Fruit fly (Drosophila melanogaster) whole organism, embryonic: Measurements from ENCODE around the gene Mtp.
A peak's percentile ranks its signal among the peaks of the same experiment; 100 is the strongest.

Experiments used
- Blimp-1 ChIP-seq: fragments of 200-800 bp; sonication (Bioruptor generic); optimal IDR thresholded peaks from 3 replicates; lab custom pipeline; 2018; ENCODE audit warnings: missing biosample characterization, missing genetic modification characterization, mild to moderate bottlenecking, moderate library complexity, missing genetic modification reagents
- CG10321 ChIP-seq: fragments of 200-800 bp; sonication (Bioruptor generic); IDR thresholded peaks from 2 replicates; pipeline ENCODE4 v1.3.6; 2022; ENCODE audit warnings: missing biosample characterization, missing genetic modification characterization
- CG10543 ChIP-seq: fragments of 200-800 bp; sonication (Bioruptor generic); optimal IDR thresholded peaks from 3 replicates; lab custom pipeline; 2017; ENCODE audit warnings: missing biosample characterization, mild to moderate bottlenecking, missing genetic modification characterization, moderate library complexity
- CG10979 ChIP-seq: fragments of 200-800 bp; sonication (Bioruptor generic); optimal IDR thresholded peaks from 2 replicates; lab custom pipeline; 2018; ENCODE audit warnings: missing biosample characterization, mild to moderate bottlenecking, missing genetic modification characterization, moderate library complexity
- CG14014 ChIP-seq: fragments of 200-800 bp; sonication (Bioruptor generic); IDR thresholded peaks from 2 replicates; pipeline ENCODE4 v1.3.6; 2022; ENCODE audit warnings: missing biosample characterization, missing genetic modification characterization
- CG14667 ChIP-seq: fragments of 200-800 bp; sonication (Bioruptor generic); IDR thresholded peaks from 2 replicates; pipeline ENCODE4 v1.3.6; 2022; ENCODE audit warnings: missing biosample characterization, missing genetic modification characterization
- CG14710 ChIP-seq: fragments of 200-800 bp; sonication (Bioruptor generic); optimal IDR thresholded peaks from 3 replicates; lab custom pipeline; 2019; ENCODE audit warnings: missing biosample characterization, mild to moderate bottlenecking, missing genetic modification characterization, moderate library complexity
- CG15073 ChIP-seq: fragments of 200-800 bp; sonication (Bioruptor generic); optimal IDR thresholded peaks from 2 replicates; lab custom pipeline; 2016; ENCODE audit warnings: missing biosample characterization, missing genetic modification characterization
- CG15269 ChIP-seq: fragments of 200-800 bp; sonication (Bioruptor generic); optimal IDR thresholded peaks from 2 replicates; lab custom pipeline; 2018; ENCODE audit warnings: missing biosample characterization, mild to moderate bottlenecking, missing genetic modification characterization, moderate library complexity
- CG15696 ChIP-seq: fragments of 200-800 bp; sonication (Bioruptor generic); optimal IDR thresholded peaks from 2 replicates; lab custom pipeline; 2019; ENCODE audit warnings: missing biosample characterization, mild to moderate bottlenecking, missing genetic modification characterization, moderate library complexity
- CG17361 ChIP-seq: fragments of 200-800 bp; sonication (Bioruptor generic); IDR thresholded peaks from 3 replicates; pipeline ENCODE4 v1.3.6; 2022; ENCODE audit warnings: missing biosample characterization, missing genetic modification characterization
- CG17802 ChIP-seq: fragments of 200-800 bp; sonication (Bioruptor generic); optimal IDR thresholded peaks from 2 replicates; lab custom pipeline; 2018; ENCODE audit warnings: missing biosample characterization, mild to moderate bottlenecking, missing genetic modification characterization, moderate library complexity
- CG1792 ChIP-seq: fragments of 200-800 bp; sonication (Bioruptor generic); optimal IDR thresholded peaks from 2 replicates; lab custom pipeline; 2016; ENCODE audit warnings: missing biosample characterization, missing genetic modification characterization
- CG18011 ChIP-seq: fragments of 200-800 bp; sonication (Bioruptor generic); optimal IDR thresholded peaks from 2 replicates; lab custom pipeline; 2017; ENCODE audit warnings: missing biosample characterization, missing genetic modification characterization, mild to moderate bottlenecking, moderate library complexity, missing genotype
- CG18262 ChIP-seq: fragments of 200-800 bp; optimal IDR thresholded peaks from 3 replicates; lab custom pipeline; 2019; ENCODE audit warnings: missing biosample characterization, mild to moderate bottlenecking, missing genetic modification characterization, moderate library complexity
- CG18599 ChIP-seq: fragments of 200-800 bp; sonication (Bioruptor generic); optimal IDR thresholded peaks from 3 replicates; lab custom pipeline; 2017; ENCODE audit warnings: missing biosample characterization, missing genetic modification characterization, mild to moderate bottlenecking, moderate library complexity, missing genetic modification reagents
- CG18764 ChIP-seq: fragments of 200-800 bp; sonication (Bioruptor generic); optimal IDR thresholded peaks from 3 replicates; lab custom pipeline; 2016; ENCODE audit warnings: missing biosample characterization, missing genetic modification characterization
- CG2712 ChIP-seq: fragments of 200-800 bp; optimal IDR thresholded peaks from 3 replicates; lab custom pipeline; 2019; ENCODE audit warnings: missing biosample characterization, mild to moderate bottlenecking, missing genetic modification characterization, moderate library complexity
- CG3065 ChIP-seq: fragments of 200-800 bp; sonication (Bioruptor generic); optimal IDR thresholded peaks from 2 replicates; lab custom pipeline; 2016; ENCODE audit warnings: missing biosample characterization, missing genetic modification characterization
- CG31365 ChIP-seq: fragments of 200-800 bp; sonication (Bioruptor generic); optimal IDR thresholded peaks from 2 replicates; lab custom pipeline; 2018; ENCODE audit warnings: missing biosample characterization, mild to moderate bottlenecking, missing genetic modification characterization
- CG34422 ChIP-seq: fragments of 200-800 bp; sonication (Bioruptor generic); IDR thresholded peaks from 3 replicates; pipeline ENCODE4 v1.3.6; 2022; ENCODE audit warnings: missing biosample characterization, missing genetic modification characterization
- CG4328 ChIP-seq: fragments of 200-800 bp; sonication (Bioruptor generic); optimal IDR thresholded peaks from 3 replicates; lab custom pipeline; 2017; ENCODE audit warnings: missing biosample characterization, missing genetic modification reagents, missing genetic modification characterization
- CG4404 ChIP-seq: fragments of 200-800 bp; sonication (Bioruptor generic); IDR thresholded peaks from 2 replicates; pipeline ENCODE4 v1.3.6; 2022; ENCODE audit warnings: missing biosample characterization, missing genetic modification characterization
- CG5180 ChIP-seq: fragments of 200-800 bp; sonication (Bioruptor generic); optimal IDR thresholded peaks from 3 replicates; lab custom pipeline; 2017; ENCODE audit warnings: missing biosample characterization, missing genetic modification characterization, mild to moderate bottlenecking, moderate library complexity, missing genetic modification reagents
- CG6689 ChIP-seq: fragments of 200-800 bp; sonication (Bioruptor generic); IDR thresholded peaks from 2 replicates; pipeline ENCODE4 v1.3.6; 2022; ENCODE audit warnings: missing biosample characterization, missing genetic modification characterization
- CG6854 ChIP-seq: fragments of 200-800 bp; sonication (Bioruptor generic); optimal IDR thresholded peaks from 3 replicates; lab custom pipeline; 2017; ENCODE audit warnings: missing biosample characterization, mild to moderate bottlenecking, missing genetic modification characterization
- CG8924 ChIP-seq: fragments of 200-800 bp; optimal IDR thresholded peaks from 3 replicates; lab custom pipeline; 2019; ENCODE audit warnings: missing biosample characterization, mild to moderate bottlenecking, missing genetic modification characterization, moderate library complexity
- CG9727 ChIP-seq: fragments of 200-800 bp; sonication (Bioruptor generic); optimal IDR thresholded peaks from 3 replicates; lab custom pipeline; 2017; ENCODE audit warnings: missing biosample characterization, mild to moderate bottlenecking, missing genetic modification characterization
- HmgD ChIP-seq: fragments of 200-800 bp; sonication (Bioruptor generic); optimal IDR thresholded peaks from 3 replicates; lab custom pipeline; 2016; ENCODE audit warnings: missing biosample characterization, missing genetic modification characterization
- Lhr ChIP-seq: fragments of 200-800 bp; sonication (Bioruptor generic); optimal IDR thresholded peaks from 3 replicates; lab custom pipeline; 2017; ENCODE audit warnings: mild to moderate bottlenecking, missing biosample characterization, missing genetic modification reagents, missing genetic modification characterization
- Med ChIP-seq: fragments of 200-800 bp; sonication (Bioruptor generic); peaks from one replicate; lab custom pipeline; 2016; ENCODE audit warnings: missing biosample characterization, missing genetic modification characterization, mild to moderate bottlenecking, inconsistent platforms, moderate library complexity
- Meics ChIP-seq: fragments of 200-800 bp; sonication (Bioruptor generic); optimal IDR thresholded peaks from 2 replicates; lab custom pipeline; 2017; ENCODE audit warnings: missing biosample characterization, mild to moderate bottlenecking, missing genetic modification characterization
- Myb ChIP-seq: fragments of 200-800 bp; sonication (Bioruptor generic); optimal IDR thresholded peaks from 2 replicates; lab custom pipeline; 2016; ENCODE audit warnings: missing biosample characterization, missing genetic modification characterization
- NfI ChIP-seq: fragments of 200-800 bp; sonication (Bioruptor generic); optimal IDR thresholded peaks from 3 replicates; lab custom pipeline; 2018; ENCODE audit warnings: missing biosample characterization, mild to moderate bottlenecking, missing genetic modification characterization, moderate library complexity
- Sox100B ChIP-seq: fragments of 200-800 bp; sonication (Bioruptor generic); optimal IDR thresholded peaks from 3 replicates; lab custom pipeline; 2018; ENCODE audit warnings: missing biosample characterization, mild to moderate bottlenecking, missing genetic modification characterization
- Usf ChIP-seq: fragments of 200-800 bp; sonication (Bioruptor generic); optimal IDR thresholded peaks from 2 replicates; lab custom pipeline; 2017; ENCODE audit warnings: missing genotype, missing biosample characterization, missing genetic modification characterization
- ash1 ChIP-seq: fragments of 200-800 bp; sonication (Bioruptor generic); optimal IDR thresholded peaks from 2 replicates; lab custom pipeline; 2018; ENCODE audit warnings: missing biosample characterization, mild to moderate bottlenecking, missing genetic modification characterization
- cato ChIP-seq: fragments of 200-800 bp; sonication (Bioruptor generic); optimal IDR thresholded peaks from 2 replicates; lab custom pipeline; 2016; ENCODE audit warnings: missing biosample characterization, missing genetic modification characterization, borderline replicate concordance
- gem ChIP-seq: fragments of 200-800 bp; sonication (Bioruptor generic); optimal IDR thresholded peaks from 2 replicates; lab custom pipeline; 2019; ENCODE audit warnings: missing biosample characterization, mild to moderate bottlenecking, missing genetic modification characterization, moderate library complexity
- gro ChIP-seq: fragments of 200-800 bp; sonication (Bioruptor generic); optimal IDR thresholded peaks from 2 replicates; lab custom pipeline; 2016; ENCODE audit warnings: missing biosample characterization, missing genetic modification characterization
- jing ChIP-seq: fragments of 200-800 bp; sonication (Bioruptor generic); optimal IDR thresholded peaks from 2 replicates; lab custom pipeline; 2018; ENCODE audit warnings: missing biosample characterization, mild to moderate bottlenecking, missing genetic modification characterization
- lola ChIP-seq, 3 experiments: fragments of >200 bp in 2 of 3; fragments of 200-800 bp in 1 of 3; sonication (Bioruptor generic) in 1 of 3; optimal IDR thresholded peaks; 2 replicates each; lab custom pipeline; 2017 to 2019; ENCODE audit warnings: missing biosample characterization in 3 of 3, missing genetic modification characterization in 3 of 3, mild to moderate bottlenecking in 1 of 3, moderate library complexity in 1 of 3
- phol ChIP-seq: fragments of 200-800 bp; sonication (Bioruptor generic); optimal IDR thresholded peaks from 3 replicates; lab custom pipeline; 2018; ENCODE audit warnings: missing biosample characterization, mild to moderate bottlenecking, missing genetic modification characterization, moderate library complexity
- psq ChIP-seq: fragments of 200-800 bp; sonication (Bioruptor generic); optimal IDR thresholded peaks from 2 replicates; lab custom pipeline; 2017; ENCODE audit warnings: missing biosample characterization, missing genetic modification characterization
- row ChIP-seq: fragments of 200-800 bp; sonication (Bioruptor generic); IDR thresholded peaks from 3 replicates; pipeline ENCODE4 v1.3.6; 2022; ENCODE audit warnings: missing biosample characterization, missing genetic modification characterization
- run ChIP-seq: fragments of 200-800 bp; sonication (Bioruptor generic); optimal IDR thresholded peaks from 3 replicates; lab custom pipeline; 2018; ENCODE audit warnings: missing biosample characterization, mild to moderate bottlenecking, missing genetic modification characterization
- sens ChIP-seq: fragments of 200-800 bp; sonication (Bioruptor generic); peaks from one replicate; lab custom pipeline; 2016; ENCODE audit warnings: missing biosample characterization, missing genetic modification characterization
- stc ChIP-seq: fragments of 200-800 bp; sonication (Bioruptor generic); IDR thresholded peaks from 2 replicates; pipeline ENCODE4 v1.3.6; 2022; ENCODE audit warnings: missing biosample characterization, missing genetic modification characterization
- sug ChIP-seq: fragments of 200-800 bp; optimal IDR thresholded peaks from 2 replicates; lab custom pipeline; 2019; ENCODE audit warnings: missing biosample characterization, mild to moderate bottlenecking, missing genetic modification characterization, moderate library complexity
- zf30C ChIP-seq: fragments of 200-800 bp; sonication (Bioruptor generic); optimal IDR thresholded peaks from 3 replicates; lab custom pipeline; 2018; ENCODE audit warnings: missing biosample characterization, mild to moderate bottlenecking, missing genetic modification characterization

Gene Mtp

DNA sequence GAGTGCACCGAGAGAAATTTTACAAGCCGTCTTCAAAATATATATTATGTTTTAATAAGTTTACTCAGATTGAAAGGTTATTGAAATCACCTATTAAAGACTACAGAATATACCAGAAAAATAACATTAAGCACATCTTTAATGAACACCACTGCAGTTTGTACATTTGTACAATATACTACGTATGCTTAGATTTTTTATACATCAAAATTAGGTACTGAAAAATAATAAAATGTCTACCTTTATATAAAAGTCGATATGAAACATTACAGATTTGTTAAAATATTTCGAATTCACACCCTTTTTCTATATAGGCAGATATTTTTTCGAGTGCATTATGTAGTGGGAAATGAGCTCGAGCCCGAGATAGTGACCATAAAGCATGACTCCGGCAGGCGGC is 34.2 kb upstream of the Mtp start (continued):
- peak; percentile 9 for TF ChIP-seq CG10979 (tag; lab: Kevin White, UChicago)
- no peak for TF ChIP-seq HmgD (GFP tag; lab: Kevin White, UChicago)
- TF ChIP-seq sens (GFP tag; lab: Kevin White, UChicago) = peak; percentile 49
- peak; percentile 37 for TF ChIP-seq zf30C (GFP tag; lab: Kevin White, UChicago)
- no peak for TF ChIP-seq CG10321 (GFP tag; lab: Robert Waterston, UW)
- no peak for TF ChIP-seq CG18011 (GFP tag; lab: Kevin White, UChicago)
- no peak for TF ChIP-seq CG3065
- no peak for TF ChIP-seq CG14667 (GFP tag; lab: Robert Waterston, UW)
- peak; percentile 31 for TF ChIP-seq gem (tag; lab: Kevin White, UChicago)
- TF ChIP-seq CG6854 (GFP tag; lab: Kevin White, UChicago) = no peak
- TF ChIP-seq row (GFP tag; lab: Robert Waterston, UW) = no peak
- TF ChIP-seq CG14710 (tag; lab: Kevin White, UChicago) = peak; percentile 18
- TF ChIP-seq CG17361 (GFP tag; lab: Robert Waterston, UW) = peak; percentile 15; the same call in 1 of the 3 replicates
- no peak for TF ChIP-seq ash1 (GFP tag; lab: Kevin White, UChicago)
- peak in 1 of 3 experiments; percentile 35 for TF ChIP-seq lola (GFP tag; optimal IDR thresholded peaks at IDR 0.05; lab: Kevin White, UChicago)
- peak; percentile 20 for TF ChIP-seq phol (tag; lab: Kevin White, UChicago)
- no peak for TF ChIP-seq Myb (GFP tag; lab: Kevin White, UChicago)
- no peak for TF ChIP-seq CG6689
- peak; percentile 38 for TF ChIP-seq CG18262
- TF ChIP-seq CG9727 = peak; percentile 58
- peak; percentile 50 for TF ChIP-seq CG15696 (tag; lab: Kevin White, UChicago)
- no peak for TF ChIP-seq gro (GFP tag; lab: Kevin White, UChicago)
- TF ChIP-seq CG2712 (tag; lab: Kevin White, UChicago) = peak; percentile 20
- no peak for TF ChIP-seq psq (GFP tag; lab: Kevin White, UChicago)
- TF ChIP-seq, all 482 proteins: peak for 15

DNA sequence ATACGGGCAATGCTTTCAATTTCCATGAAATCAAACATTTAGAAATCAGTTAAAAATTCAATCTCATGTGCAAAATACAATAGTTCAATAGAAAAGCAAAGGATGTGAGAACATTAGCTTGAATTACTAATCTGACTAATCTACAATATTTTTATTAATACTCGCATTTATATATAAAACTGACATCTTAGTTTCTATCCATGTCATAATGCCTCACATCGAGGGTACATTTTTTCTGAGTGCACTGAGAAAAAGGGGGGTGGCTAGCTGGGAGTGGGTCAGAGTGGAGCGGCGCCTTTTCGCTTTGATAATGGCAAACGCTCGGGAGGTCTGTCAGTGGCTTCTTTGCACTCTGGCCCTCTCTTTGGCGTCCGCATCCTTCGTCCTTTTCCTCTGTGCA is 28.6 kb upstream of the Mtp start:
- TF ChIP-seq CG15073 (GFP tag; lab: Kevin White, UChicago) (no peak), CG18599 (peak; percentile 72), Lhr (GFP tag; lab: Kevin White, UChicago) (no peak), CG18764 (GFP tag; lab: Kevin White, UChicago) (no peak), CG2712 (tag; lab: Kevin White, UChicago) (peak; percentile 52), Meics (GFP tag; lab: Kevin White, UChicago) (peak; percentile 38), CG5180 (GFP tag; lab: Kevin White, UChicago) (no peak), Usf (GFP tag; lab: Kevin White, UChicago) (no peak), CG17802 (tag; lab: Kevin White, UChicago) (no peak), Sox100B (GFP tag; lab: Kevin White, UChicago) (peak; percentile 39), CG34422 (GFP tag; lab: Robert Waterston, UW) (no peak), CG14014 (no peak), run (tag; lab: Kevin White, UChicago) (peak; percentile 9), jing (GFP tag; lab: Kevin White, UChicago) (peak; percentile 1), CG31365 (tag; lab: Kevin White, UChicago) (no peak), CG1792 (no peak), zf30C (GFP tag; lab: Kevin White, UChicago) (peak; percentile 53), CG8924 (tag; lab: Kevin White, UChicago) (no peak), cato (no peak), Myb (GFP tag; lab: Kevin White, UChicago) (no peak), sug (tag; lab: Kevin White, UChicago) (peak; percentile 3), Blimp-1 (GFP tag; lab: Kevin White, UChicago) (peak; percentile 40), Med (GFP tag; lab: Kevin White, UChicago) (peak; percentile 43), stc (GFP tag; lab: Robert Waterston, UW) (no peak), CG4404 (no peak), CG4328 (GFP tag; lab: Kevin White, UChicago) (peak; percentile 10), NfI (GFP tag; lab: Kevin White, UChicago) (peak; percentile 5), CG10543 (GFP tag; lab: Kevin White, UChicago) (peak; percentile 24), CG15269 (tag; lab: Kevin White, UChicago) (peak; percentile 36)
